Fruit fly (Drosophila melanogaster) whole organism, pupa: ENCODE data around the gene PTPMT1.

Experiments
- CG13204 ChIP-seq: fragments of 200-800 bp; sonication (Bioruptor generic); optimal IDR thresholded peaks from 2 replicates; lab custom pipeline; 2018; ENCODE audit warnings: missing biosample characterization, mild to moderate bottlenecking, missing genetic modification characterization, moderate library complexity
- CG32121 ChIP-seq: fragments of 200-800 bp; sonication (Bioruptor generic); IDR thresholded peaks from 2 replicates; pipeline ENCODE4 v1.3.6; 2022; ENCODE audit warnings: missing biosample characterization, missing genetic modification characterization
- CG8301 ChIP-seq: fragments of 200-800 bp; sonication (Bioruptor generic); optimal IDR thresholded peaks from 2 replicates; lab custom pipeline; 2018; ENCODE audit warnings: missing biosample characterization, mild to moderate bottlenecking, missing genetic modification characterization
- Pif1A ChIP-seq: fragments of 200-800 bp; sonication (Bioruptor generic); optimal IDR thresholded peaks from 3 replicates; lab custom pipeline; 2016; ENCODE audit warnings: missing biosample characterization, missing genetic modification characterization
- gl ChIP-seq: fragments of 200-800 bp; sonication (Bioruptor generic); optimal IDR thresholded peaks from 2 replicates; lab custom pipeline; 2018; ENCODE audit warnings: missing biosample characterization, mild to moderate bottlenecking, missing genetic modification characterization

DNA sequence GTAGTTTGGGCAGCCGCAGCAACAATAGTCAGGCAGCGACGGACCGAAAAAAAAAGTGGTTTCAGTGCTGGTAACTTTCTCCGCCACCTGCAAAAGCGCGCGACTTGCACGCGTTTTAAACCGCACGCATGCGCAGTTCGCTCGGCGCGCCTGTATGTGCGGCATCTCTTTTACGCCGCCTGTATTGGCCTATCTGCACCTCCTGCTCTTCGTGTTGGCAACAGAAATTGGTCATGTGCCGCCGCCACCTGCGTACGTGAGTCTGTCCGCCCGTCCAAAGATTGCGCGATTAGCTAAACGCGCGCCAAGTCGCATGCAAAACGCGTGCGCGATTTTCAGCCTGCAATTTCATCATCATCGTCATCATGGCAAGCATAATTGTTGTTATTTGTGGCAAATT is 22.5 kb upstream of the PTPMT1 start:
- TF ChIP-seq CG32121 (GFP tag; lab: Robert Waterston, UW) = no peak
- no peak for TF ChIP-seq Pif1A (GFP tag; lab: Kevin White, UChicago)
- TF ChIP-seq CG13204 (GFP tag; lab: Kevin White, UChicago) = no peak
- TF ChIP-seq gl (tag; lab: Kevin White, UChicago) = no peak
- no peak for TF ChIP-seq CG8301 (tag; lab: Kevin White, UChicago)
